Worm (Caenorhabditis elegans) whole organism, L2 larva: ENCODE results near the gene str-121.

Experiments used
- blmp-1 ChIP-seq: sonication (generic microtip); optimal IDR thresholded peaks from 2 replicates; lab custom pipeline; 2017; ENCODE audit warnings: missing genetic modification characterization, mild to moderate bottlenecking, missing compliant biosample characterization, antibody characterized with exemption, moderate library complexity; ENCODE audit not compliant: insufficient read depth
- nhr-11 ChIP-seq: fragments of 150-350 bp; optimal IDR thresholded peaks from 2 replicates; lab custom pipeline; 2014; ENCODE audit warnings: missing biosample characterization, missing genetic modification characterization
- nhr-6 ChIP-seq: fragments of 150-350 bp; optimal IDR thresholded peaks from 2 replicates; lab custom pipeline; 2014; ENCODE audit warnings: missing biosample characterization, missing genetic modification characterization
- nhr-77 ChIP-seq: fragments of 150-350 bp; optimal IDR thresholded peaks from 2 replicates; lab custom pipeline; 2014; ENCODE audit warnings: missing biosample characterization, missing genetic modification characterization
- skn-1 ChIP-seq: sonication (generic microtip); optimal IDR thresholded peaks from 2 replicates; lab custom pipeline; 2017; ENCODE audit warnings: missing biosample characterization, missing genetic modification characterization
- snpc-4 ChIP-seq: fragments of 150-350 bp; optimal IDR thresholded peaks from 2 replicates; lab custom pipeline; 2014; ENCODE audit warnings: missing biosample characterization, missing genetic modification characterization
- unc-62 ChIP-seq: fragments of 150-350 bp; optimal IDR thresholded peaks from 2 replicates; lab custom pipeline; 2014; ENCODE audit warnings: missing biosample characterization, missing genetic modification reagents, missing genetic modification characterization
- zag-1 ChIP-seq: fragments of 150-350 bp; optimal IDR thresholded peaks from 2 replicates; lab custom pipeline; 2014; ENCODE audit warnings: missing biosample characterization, missing genetic modification characterization
- ztf-4 ChIP-seq: fragments of 150-350 bp; optimal IDR thresholded peaks from 2 replicates; lab custom pipeline; 2014; ENCODE audit warnings: missing biosample characterization, missing genetic modification characterization

- no peak for TF ChIP-seq unc-62 (GFP tag; lab: Kevin White, UChicago)
- no peak for TF ChIP-seq nhr-11 (tag; lab: Kevin White, UChicago)
- no peak for TF ChIP-seq ztf-4 (tag; lab: Kevin White, UChicago)
- no peak for TF ChIP-seq snpc-4 (tag; lab: Kevin White, UChicago)
- TF ChIP-seq nhr-6 (tag; lab: Kevin White, UChicago) = no peak
- TF ChIP-seq zag-1 = no peak
- TF ChIP-seq nhr-77 (tag; lab: Kevin White, UChicago) = no peak
- no peak for TF ChIP-seq blmp-1 (tag; lab: Kevin White, UChicago)
- TF ChIP-seq skn-1 (tag; lab: Kevin White, UChicago) = no peak
Measured at ce11 chrV:295802-296201, 41.3 kb upstream of the str-121 start.
